Worm (Caenorhabditis elegans) whole organism, L4 larva: ENCODE measurements around the gene cyc-2.2.

Source experiments
- F10B5.3 ChIP-seq: sonication (generic microtip); optimal IDR thresholded peaks from 2 replicates; lab custom pipeline; 2016; ENCODE audit warnings: mild to moderate bottlenecking, missing genetic modification characterization, missing compliant biosample characterization
- F26F4.8 ChIP-seq: fragments of 200-800 bp; sonication (Bioruptor generic); conservative IDR thresholded peaks from 2 replicates; pipeline ENCODE4 v1.3.6; 2022; ENCODE audit warnings: missing genetic modification characterization, missing compliant biosample characterization
- F44E2.7 ChIP-seq: fragments of 200-800 bp; sonication (Bioruptor generic); IDR thresholded peaks from 2 replicates; pipeline ENCODE4 v2.1.2; 2022; ENCODE audit warnings: missing genetic modification characterization, missing compliant biosample characterization
- F49E8.2 ChIP-seq: sonication (generic microtip); optimal IDR thresholded peaks from 2 replicates; lab custom pipeline; 2016; ENCODE audit warnings: missing compliant biosample characterization, mild to moderate bottlenecking, missing genetic modification characterization, borderline replicate concordance
- R02D3.7 ChIP-seq: fragments of 150-350 bp; sonication (generic microtip); optimal IDR thresholded peaks from 3 replicates; lab custom pipeline; 2014; ENCODE audit warnings: missing biosample characterization, missing genetic modification characterization
- T26A8.4 ChIP-seq: fragments of 200-800 bp; sonication (Bioruptor generic); IDR thresholded peaks from 2 replicates; pipeline ENCODE4 v1.3.6; 2022; ENCODE audit warnings: missing genetic modification characterization, missing compliant biosample characterization
- Y105C5A.15 ChIP-seq: fragments of 200-800 bp; sonication (Bioruptor generic); IDR thresholded peaks from 2 replicates; pipeline ENCODE4 v1.3.6; 2022; ENCODE audit warnings: missing genetic modification characterization, missing compliant biosample characterization
- Y48G9A.11 ChIP-seq: fragments of 200-800 bp; sonication (Bioruptor generic); IDR thresholded peaks from 2 replicates; pipeline ENCODE4 v1.3.6; 2022; ENCODE audit warnings: missing genetic modification reagents, missing genetic modification characterization, missing compliant biosample characterization
- ZK546.5 ChIP-seq, 2 experiments: sonication (generic microtip); optimal IDR thresholded peaks; 2 replicates each; lab custom pipeline; 2017; ENCODE audit warnings: missing biosample characterization in 2 of 2, missing genetic modification characterization in 2 of 2
- aha-1 ChIP-seq: fragments of 150-350 bp; peaks from one replicate; lab custom pipeline; 2014; ENCODE audit warnings: missing biosample characterization, missing genetic modification characterization
- aly-2 ChIP-seq: sonication (generic microtip); optimal IDR thresholded peaks from 2 replicates; lab custom pipeline; 2018; ENCODE audit warnings: missing biosample characterization, missing genetic modification characterization
- ceh-28 ChIP-seq: fragments of 150-350 bp; optimal IDR thresholded peaks from 2 replicates; lab custom pipeline; 2014; ENCODE audit warnings: missing biosample characterization, missing genetic modification reagents, missing genetic modification characterization
- ceh-44 ChIP-seq: fragments of 200-800 bp; sonication (Bioruptor generic); IDR thresholded peaks from 2 replicates; pipeline ENCODE4 v1.3.6; 2022; ENCODE audit warnings: missing genetic modification reagents, missing genetic modification characterization, missing compliant biosample characterization
- ceh-82 ChIP-seq: sonication (generic microtip); optimal IDR thresholded peaks from 2 replicates; lab custom pipeline; 2017; ENCODE audit warnings: missing biosample characterization, missing genetic modification characterization
- ces-1 ChIP-seq: fragments of 150-350 bp; sonication (generic microtip); optimal IDR thresholded peaks from 4 replicates; lab custom pipeline; 2014; ENCODE audit warnings: missing biosample characterization, missing genetic modification reagents, missing genetic modification characterization
- daf-16 ChIP-seq, 3 experiments: sonication (generic microtip); optimal IDR thresholded peaks; 2 replicates each; lab custom pipeline; 2016 to 2017; ENCODE audit warnings: missing genetic modification characterization in 3 of 3, missing genetic modification reagents in 3 of 3, mild to moderate bottlenecking in 2 of 3, missing compliant biosample characterization in 2 of 3, missing biosample characterization in 1 of 3, moderate library complexity in 1 of 3
- daf-19 ChIP-seq: fragments of 200-800 bp; sonication (Bioruptor generic); conservative IDR thresholded peaks from 2 replicates; pipeline ENCODE4 v1.3.6; 2022; ENCODE audit warnings: missing genetic modification characterization, missing compliant biosample characterization
- dmd-9 ChIP-seq: fragments of 200-800 bp; sonication (Bioruptor generic); IDR thresholded peaks from 2 replicates; pipeline ENCODE4 v1.3.6; 2022; ENCODE audit warnings: missing genetic modification reagents, missing genetic modification characterization, missing compliant biosample characterization
- dpl-1 ChIP-seq: fragments of 150-350 bp; optimal IDR thresholded peaks from 2 replicates; lab custom pipeline; 2014; ENCODE audit warnings: missing biosample characterization, missing genetic modification reagents, missing genetic modification characterization
- duxl-1 ChIP-seq: sonication (generic microtip); optimal IDR thresholded peaks from 2 replicates; lab custom pipeline; 2016; ENCODE audit warnings: mild to moderate bottlenecking, missing genetic modification characterization, moderate library complexity, missing compliant biosample characterization; ENCODE audit not compliant: poor library complexity
- dve-1 ChIP-seq: sonication (generic microtip); optimal IDR thresholded peaks from 2 replicates; lab custom pipeline; 2017; ENCODE audit warnings: antibody characterized with exemption, mild to moderate bottlenecking, missing genetic modification characterization, missing compliant biosample characterization; ENCODE audit not compliant: insufficient read depth
- egl-27 ChIP-seq: sonication (generic microtip); optimal IDR thresholded peaks from 3 replicates; lab custom pipeline; 2017; ENCODE audit warnings: missing biosample characterization, missing genetic modification reagents, missing genetic modification characterization
- fkh-10 ChIP-seq: fragments of 150-350 bp; optimal IDR thresholded peaks from 2 replicates; lab custom pipeline; 2014; ENCODE audit warnings: missing biosample characterization, missing genetic modification reagents, missing genetic modification characterization
- fos-1 ChIP-seq: fragments of 150-350 bp; optimal IDR thresholded peaks from 2 replicates; lab custom pipeline; 2014; ENCODE audit warnings: missing biosample characterization, missing genetic modification characterization
- gei-8 ChIP-seq: fragments of 200-800 bp; sonication (Bioruptor generic); optimal IDR thresholded peaks from 2 replicates; lab custom pipeline; 2018; ENCODE audit warnings: mild to moderate bottlenecking, missing genetic modification characterization, missing compliant biosample characterization
- hlh-11 ChIP-seq: fragments of 200-800 bp; sonication (Bioruptor generic); optimal IDR thresholded peaks from 2 replicates; lab custom pipeline; 2018; ENCODE audit warnings: mild to moderate bottlenecking, missing genetic modification characterization, missing compliant biosample characterization
- hmg-1.1 ChIP-seq: fragments of 200-800 bp; sonication (Bioruptor generic); IDR thresholded peaks from 2 replicates; pipeline ENCODE4 v1.3.6; 2022; ENCODE audit warnings: missing genetic modification reagents, missing genetic modification characterization, missing compliant biosample characterization
- lin-29 ChIP-seq: fragments of 200-800 bp; sonication (Bioruptor generic); IDR thresholded peaks from 2 replicates; pipeline ENCODE4 v1.3.6; 2022; ENCODE audit warnings: missing genetic modification reagents, missing genetic modification characterization, missing compliant biosample characterization
- lin-39 ChIP-seq: fragments of 150-350 bp; optimal IDR thresholded peaks from 2 replicates; lab custom pipeline; 2014; ENCODE audit warnings: missing biosample characterization, missing genetic modification reagents, missing genetic modification characterization
- lir-3 ChIP-seq: sonication (generic microtip); optimal IDR thresholded peaks from 2 replicates; lab custom pipeline; 2016; ENCODE audit warnings: mild to moderate bottlenecking, missing genetic modification characterization, missing compliant biosample characterization
- lsy-2 ChIP-seq, 2 experiments: fragments of 150-350 bp in 1 of 2; sonication (generic microtip) in 1 of 2; optimal IDR thresholded peaks; 2 replicates each; lab custom pipeline; 2014 to 2017; ENCODE audit warnings: missing biosample characterization in 2 of 2, missing genetic modification characterization in 2 of 2
- madf-5 ChIP-seq, 2 experiments: fragments of 200-800 bp; sonication (Bioruptor generic); IDR thresholded peaks; 2 replicates each; pipeline ENCODE4 v1.3.6; 2022; ENCODE audit warnings: missing compliant biosample characterization in 2 of 2, missing genetic modification characterization in 2 of 2
- madf-9 ChIP-seq: fragments of 200-800 bp; sonication (Bioruptor generic); conservative IDR thresholded peaks from 2 replicates; pipeline ENCODE4 v1.3.6; 2022; ENCODE audit warnings: missing genetic modification reagents, missing genetic modification characterization, missing compliant biosample characterization
- mdl-1 ChIP-seq, 2 experiments: fragments of 150-350 bp in 1 of 2; sonication (generic microtip) in 1 of 2; optimal IDR thresholded peaks; 2 replicates each; lab custom pipeline; 2014 to 2017; ENCODE audit warnings: missing biosample characterization in 2 of 2, missing genetic modification characterization in 2 of 2
- mep-1 ChIP-seq: fragments of 150-350 bp; sonication (generic microtip); optimal IDR thresholded peaks from 3 replicates; lab custom pipeline; 2014; ENCODE audit warnings: missing biosample characterization, missing genetic modification characterization
- mes-2 ChIP-seq: sonication (generic microtip); optimal IDR thresholded peaks from 2 replicates; lab custom pipeline; 2016; ENCODE audit warnings: missing genotype, mild to moderate bottlenecking, missing genetic modification characterization, missing compliant biosample characterization; ENCODE audit not compliant: poor library complexity, severe bottlenecking
- nhr-10 ChIP-seq: fragments of 150-350 bp; optimal IDR thresholded peaks from 2 replicates; lab custom pipeline; 2014; ENCODE audit warnings: missing biosample characterization, missing genetic modification characterization
- nhr-11 ChIP-seq: fragments of 150-350 bp; optimal IDR thresholded peaks from 2 replicates; lab custom pipeline; 2014; ENCODE audit warnings: missing biosample characterization, missing genetic modification characterization
- nhr-237 ChIP-seq: sonication (generic microtip); optimal IDR thresholded peaks from 2 replicates; lab custom pipeline; 2017; ENCODE audit warnings: missing biosample characterization, missing genetic modification characterization
- nhr-25 ChIP-seq: sonication (generic microtip); optimal IDR thresholded peaks from 2 replicates; lab custom pipeline; 2017; ENCODE audit warnings: missing genetic modification characterization, mild to moderate bottlenecking, missing compliant biosample characterization, antibody characterized with exemption, moderate library complexity, borderline replicate concordance; ENCODE audit not compliant: insufficient read depth
- nhr-28 ChIP-seq: fragments of 150-350 bp; optimal IDR thresholded peaks from 2 replicates; lab custom pipeline; 2014; ENCODE audit warnings: missing biosample characterization, missing genetic modification characterization
- nhr-41 ChIP-seq: fragments of 200-800 bp; sonication (Bioruptor generic); IDR thresholded peaks from 2 replicates; pipeline ENCODE4 v1.3.6; 2022; ENCODE audit warnings: missing genetic modification reagents, missing genetic modification characterization, missing compliant biosample characterization
- nhr-42 ChIP-seq: fragments of 200-800 bp; sonication (Bioruptor generic); IDR thresholded peaks from 2 replicates; pipeline ENCODE4 v1.3.6; 2022; ENCODE audit warnings: missing genetic modification characterization, missing compliant biosample characterization
- nhr-76 ChIP-seq: fragments of 150-350 bp; optimal IDR thresholded peaks from 2 replicates; lab custom pipeline; 2014; ENCODE audit warnings: missing biosample characterization, missing genetic modification characterization
- nhr-77 ChIP-seq: fragments of 150-350 bp; optimal IDR thresholded peaks from 2 replicates; lab custom pipeline; 2014; ENCODE audit warnings: missing biosample characterization, missing genetic modification characterization
- sdz-12 ChIP-seq: fragments of 200-800 bp; sonication (Bioruptor generic); optimal IDR thresholded peaks from 2 replicates; lab custom pipeline; 2018; ENCODE audit warnings: mild to moderate bottlenecking, missing genetic modification characterization, missing compliant biosample characterization
- skn-1 ChIP-seq: fragments of 150-350 bp; optimal IDR thresholded peaks from 2 replicates; lab custom pipeline; 2014; ENCODE audit warnings: missing biosample characterization, missing genetic modification characterization
- snpc-1.2 ChIP-seq: fragments of 200-800 bp; sonication (Bioruptor generic); IDR thresholded peaks from 2 replicates; pipeline ENCODE4 v1.3.6; 2022; ENCODE audit warnings: missing genetic modification reagents, missing genetic modification characterization, missing compliant biosample characterization
- spr-3 ChIP-seq: fragments of 200-800 bp; sonication (Bioruptor generic); optimal IDR thresholded peaks from 2 replicates; lab custom pipeline; 2018; ENCODE audit warnings: mild to moderate bottlenecking, missing genetic modification characterization, missing compliant biosample characterization
- unc-39 ChIP-seq: sonication (generic microtip); optimal IDR thresholded peaks from 2 replicates; lab custom pipeline; 2017; ENCODE audit warnings: missing biosample characterization, missing genetic modification characterization
- zip-2 ChIP-seq: fragments of 150-350 bp; optimal IDR thresholded peaks from 2 replicates; lab custom pipeline; 2014; ENCODE audit warnings: missing biosample characterization, missing genetic modification characterization
- ztf-7 ChIP-seq: fragments of 150-350 bp; optimal IDR thresholded peaks from 2 replicates; lab custom pipeline; 2014; ENCODE audit warnings: missing biosample characterization, missing genetic modification characterization

cyc-2.2 gene

DNA sequence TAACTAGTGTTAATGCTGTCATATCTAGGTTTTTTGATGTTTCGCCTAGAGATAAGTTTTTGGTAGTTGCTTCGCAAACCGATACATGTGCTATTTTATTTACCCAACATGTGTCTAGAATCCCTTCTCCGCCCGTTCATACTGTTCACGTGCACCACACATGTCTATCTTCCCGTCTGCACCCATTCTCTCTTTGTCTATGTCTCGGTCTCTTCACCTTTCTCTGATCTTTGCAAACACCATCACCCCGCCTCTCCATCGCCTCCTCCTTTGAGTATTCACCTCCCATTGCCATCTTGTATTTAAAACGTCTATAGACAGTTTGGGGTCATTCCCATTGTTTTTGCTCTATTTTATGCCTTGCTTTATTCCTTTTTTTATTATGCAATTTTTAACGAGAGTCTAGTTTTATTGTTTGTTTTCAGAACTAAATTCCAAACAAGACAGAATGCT lies 25.2 kb upstream of the cyc-2.2 start, which contains the start of gene F56H9.2 (continued):
- TF ChIP-seq ceh-44 (GFP tag; lab: Robert Waterston, UW) (no peak), nhr-41 (GFP tag; lab: Robert Waterston, UW) (0 out of 2 replicates have a peak, but pooled peaks have one; percentile 18), ceh-82 (tag; lab: Kevin White, UChicago) (no peak), ZK546.5 (tag; optimal IDR thresholded peaks at IDR 0.05; lab: Kevin White, UChicago) (no peak), snpc-1.2 (no peak), nhr-28 (peak; percentile 51), nhr-10 (tag; lab: Kevin White, UChicago) (peak; percentile 30), madf-9 (no peak; the same call in 1 of the 2 replicates), mep-1 (peak; percentile 76), daf-16 (GFP tag; optimal IDR thresholded peaks at IDR 0.05; lab: Kevin White, UChicago) (peak; percentile 52 to 55), daf-16 (tag; optimal IDR thresholded peaks at IDR 0.05; lab: Kevin White, UChicago) (peak; percentile 94), lin-39 (no peak), fkh-10 (no peak), ces-1 (GFP tag; lab: Kevin White, UChicago) (no peak), Y105C5A.15 (GFP tag; lab: Robert Waterston, UW) (no peak), R02D3.7 (no peak), duxl-1 (tag; lab: Kevin White, UChicago) (no peak), dve-1 (peak; percentile 86), unc-39 (tag; lab: Kevin White, UChicago) (no peak), sdz-12 (GFP tag; lab: Kevin White, UChicago) (no peak), nhr-76 (tag; lab: Kevin White, UChicago) (no peak), lsy-2 (tag; optimal IDR thresholded peaks at IDR 0.05; lab: Kevin White, UChicago) (peak; percentile 59 to 60), nhr-11 (tag; lab: Kevin White, UChicago) (peak; percentile 28), daf-19 (GFP tag; lab: Robert Waterston, UW) (no peak), nhr-25 (tag; lab: Kevin White, UChicago) (peak; percentile 67), spr-3 (GFP tag; lab: Kevin White, UChicago) (no peak), T26A8.4 (GFP tag; lab: Robert Waterston, UW) (no peak), skn-1 (tag; lab: Kevin White, UChicago) (no peak), Y48G9A.11 (GFP tag; lab: Robert Waterston, UW) (no peak), fos-1 (tag; lab: Kevin White, UChicago) (no peak), hlh-11 (peak; percentile 95), hmg-1.1 (0 out of 2 replicates have a peak, but pooled peaks have one; percentile 34), madf-5 (GFP tag; IDR thresholded peaks at IDR 0.05; lab: Robert Waterston, UW) (no peak), ceh-28 (tag; lab: Kevin White, UChicago) (no peak), nhr-77 (tag; lab: Kevin White, UChicago) (peak; percentile 59), F10B5.3 (tag; lab: Kevin White, UChicago) (no peak), nhr-42 (GFP tag; lab: Robert Waterston, UW) (no peak), lir-3 (no peak), F26F4.8 (GFP tag; lab: Robert Waterston, UW) (no peak), gei-8 (peak; percentile 76), F49E8.2 (no peak), dpl-1 (peak; percentile 40), ztf-7 (peak; percentile 50), dmd-9 (GFP tag; lab: Robert Waterston, UW) (no peak), mdl-1 (tag; optimal IDR thresholded peaks at IDR 0.05; lab: Kevin White, UChicago) (peak; percentile 32 to 85), aha-1 (tag; lab: Kevin White, UChicago) (peak; percentile 97), aly-2 (tag; lab: Kevin White, UChicago) (no peak), zip-2 (no peak), F44E2.7 (no peak), mes-2 (tag; lab: Kevin White, UChicago) (no peak), nhr-237 (tag; lab: Kevin White, UChicago) (no peak), lin-29 (GFP tag; lab: Robert Waterston, UW) (no peak), egl-27 (tag; lab: Kevin White, UChicago) (no peak)
